Worm (Caenorhabditis elegans) whole organism, L4 larva: ENCODE results near the gene F17E9.4.

ENCODE experiments used
- D1046.2 ChIP-seq: fragments of 200-800 bp; sonication (Bioruptor generic); IDR thresholded peaks from 2 replicates; pipeline ENCODE4 v1.3.6; 2022; ENCODE audit warnings: missing genetic modification characterization, missing compliant biosample characterization
- R02D3.7 ChIP-seq: fragments of 150-350 bp; sonication (generic microtip); optimal IDR thresholded peaks from 3 replicates; lab custom pipeline; 2014; ENCODE audit warnings: missing biosample characterization, missing genetic modification characterization
- T20F7.1 ChIP-seq: fragments of 200-800 bp; sonication (Bioruptor generic); optimal IDR thresholded peaks from 2 replicates; lab custom pipeline; 2018; ENCODE audit warnings: mild to moderate bottlenecking, missing genetic modification characterization, missing compliant biosample characterization
- Y75B8A.6 ChIP-seq: fragments of 200-800 bp; sonication (Bioruptor generic); IDR thresholded peaks from 2 replicates; pipeline ENCODE4 v1.3.6; 2022; ENCODE audit warnings: missing genetic modification reagents, missing genetic modification characterization, missing compliant biosample characterization
- ZK546.5 ChIP-seq, 2 experiments: sonication (generic microtip); optimal IDR thresholded peaks; 2 replicates each; lab custom pipeline; 2017; ENCODE audit warnings: missing biosample characterization in 2 of 2, missing genetic modification characterization in 2 of 2
- aha-1 ChIP-seq: fragments of 150-350 bp; peaks from one replicate; lab custom pipeline; 2014; ENCODE audit warnings: missing biosample characterization, missing genetic modification characterization
- ctbp-1 ChIP-seq: fragments of 200-800 bp; sonication (Bioruptor generic); IDR thresholded peaks from 2 replicates; pipeline ENCODE4 v1.3.6; 2022; ENCODE audit warnings: missing genetic modification reagents, missing genetic modification characterization, missing compliant biosample characterization
- daf-16 ChIP-seq, 3 experiments: sonication (generic microtip); optimal IDR thresholded peaks; 2 replicates each; lab custom pipeline; 2016 to 2017; ENCODE audit warnings: missing genetic modification characterization in 3 of 3, missing genetic modification reagents in 3 of 3, mild to moderate bottlenecking in 2 of 3, missing compliant biosample characterization in 2 of 3, missing biosample characterization in 1 of 3, moderate library complexity in 1 of 3
- daf-8 ChIP-seq: fragments of 200-800 bp; sonication (Bioruptor generic); IDR thresholded peaks from 2 replicates; pipeline ENCODE4 v1.3.6; 2022; ENCODE audit warnings: missing genetic modification characterization, missing compliant biosample characterization
- dmd-6 ChIP-seq: fragments of 200-800 bp; sonication (Bioruptor generic); IDR thresholded peaks from 2 replicates; pipeline ENCODE4 v1.3.6; 2022; ENCODE audit warnings: missing genetic modification reagents, missing genetic modification characterization, missing compliant biosample characterization
- dmd-8 ChIP-seq: fragments of 200-800 bp; sonication (Bioruptor generic); IDR thresholded peaks from 2 replicates; pipeline ENCODE4 v1.3.6; 2022; ENCODE audit warnings: missing genetic modification characterization, missing compliant biosample characterization
- dve-1 ChIP-seq: sonication (generic microtip); optimal IDR thresholded peaks from 2 replicates; lab custom pipeline; 2017; ENCODE audit warnings: antibody characterized with exemption, mild to moderate bottlenecking, missing genetic modification characterization, missing compliant biosample characterization; ENCODE audit not compliant: insufficient read depth
- egl-43 ChIP-seq: fragments of 200-800 bp; sonication (Bioruptor generic); IDR thresholded peaks from 2 replicates; pipeline ENCODE4 v1.3.6; 2022; ENCODE audit warnings: missing genetic modification reagents, missing genetic modification characterization, missing compliant biosample characterization
- gei-8 ChIP-seq: fragments of 200-800 bp; sonication (Bioruptor generic); optimal IDR thresholded peaks from 2 replicates; lab custom pipeline; 2018; ENCODE audit warnings: mild to moderate bottlenecking, missing genetic modification characterization, missing compliant biosample characterization
- hif-1 ChIP-seq, 2 experiments: sonication (generic microtip); optimal IDR thresholded peaks; 2 replicates each; lab custom pipeline; 2016 to 2017; ENCODE audit warnings: missing compliant biosample characterization in 2 of 2, missing genetic modification characterization in 2 of 2, missing genetic modification reagents in 2 of 2, missing genotype in 2 of 2, mild to moderate bottlenecking in 1 of 2
- hmg-1.1 ChIP-seq: fragments of 200-800 bp; sonication (Bioruptor generic); IDR thresholded peaks from 2 replicates; pipeline ENCODE4 v1.3.6; 2022; ENCODE audit warnings: missing genetic modification reagents, missing genetic modification characterization, missing compliant biosample characterization
- lim-7 ChIP-seq: fragments of 200-800 bp; sonication (Bioruptor generic); IDR thresholded peaks from 2 replicates; pipeline ENCODE4 v1.3.6; 2022; ENCODE audit warnings: missing genetic modification characterization, missing compliant biosample characterization
- lin-15B ChIP-seq: fragments of 150-350 bp; sonication (generic microtip); optimal IDR thresholded peaks from 3 replicates; lab custom pipeline; 2014; ENCODE audit warnings: missing biosample characterization, missing genetic modification characterization
- mxl-3 ChIP-seq: fragments of 200-800 bp; sonication (Bioruptor generic); optimal IDR thresholded peaks from 2 replicates; lab custom pipeline; 2018; ENCODE audit warnings: mild to moderate bottlenecking, missing genetic modification characterization, missing compliant biosample characterization
- nhr-102 ChIP-seq: sonication (generic microtip); optimal IDR thresholded peaks from 2 replicates; lab custom pipeline; 2016; ENCODE audit warnings: mild to moderate bottlenecking, missing genetic modification characterization, moderate library complexity, missing compliant biosample characterization
- nhr-11 ChIP-seq: fragments of 150-350 bp; optimal IDR thresholded peaks from 2 replicates; lab custom pipeline; 2014; ENCODE audit warnings: missing biosample characterization, missing genetic modification characterization
- nhr-237 ChIP-seq: sonication (generic microtip); optimal IDR thresholded peaks from 2 replicates; lab custom pipeline; 2017; ENCODE audit warnings: missing biosample characterization, missing genetic modification characterization
- nhr-28 ChIP-seq: fragments of 150-350 bp; optimal IDR thresholded peaks from 2 replicates; lab custom pipeline; 2014; ENCODE audit warnings: missing biosample characterization, missing genetic modification characterization
- nhr-48 ChIP-seq: sonication (generic microtip); optimal IDR thresholded peaks from 2 replicates; lab custom pipeline; 2016; ENCODE audit warnings: mild to moderate bottlenecking, missing genetic modification characterization, missing compliant biosample characterization
- nhr-77 ChIP-seq: fragments of 150-350 bp; optimal IDR thresholded peaks from 2 replicates; lab custom pipeline; 2014; ENCODE audit warnings: missing biosample characterization, missing genetic modification characterization
- php-3 ChIP-seq: fragments of 200-800 bp; sonication (Bioruptor generic); IDR thresholded peaks from 2 replicates; pipeline ENCODE4 v1.3.6; 2022; ENCODE audit warnings: missing genetic modification reagents, missing genetic modification characterization, missing compliant biosample characterization
- pqm-1 ChIP-seq: sonication (generic microtip); optimal IDR thresholded peaks from 2 replicates; lab custom pipeline; 2017; ENCODE audit warnings: missing biosample characterization, missing genetic modification characterization
- rbr-2 ChIP-seq: sonication (generic microtip); optimal IDR thresholded peaks from 2 replicates; lab custom pipeline; 2016; ENCODE audit warnings: missing genotype, missing genetic modification characterization, missing compliant biosample characterization
- saeg-2 ChIP-seq: fragments of 200-800 bp; sonication (Bioruptor generic); IDR thresholded peaks from 2 replicates; pipeline ENCODE4 v1.3.6; 2022; ENCODE audit warnings: missing genetic modification reagents, missing genetic modification characterization, missing compliant biosample characterization
- snpc-4 ChIP-seq: fragments of 150-350 bp; optimal IDR thresholded peaks from 2 replicates; lab custom pipeline; 2014; ENCODE audit warnings: missing biosample characterization, missing genetic modification characterization
- tra-1 ChIP-seq: fragments of 200-800 bp; sonication (Bioruptor generic); IDR thresholded peaks from 2 replicates; pipeline ENCODE4 v1.3.6; 2022; ENCODE audit warnings: missing genetic modification reagents, missing genetic modification characterization, missing compliant biosample characterization
- unc-62 ChIP-seq, 3 experiments: fragments of 150-350 bp in 1 of 3; sonication (generic microtip); optimal IDR thresholded peaks in 2 of 3; peaks in 1 of 3; 1 replicate in 1 of 3; 2 replicates in 2 of 3; lab custom pipeline; 2014 to 2017; ENCODE audit warnings: missing biosample characterization in 3 of 3, missing genetic modification characterization in 3 of 3, missing genetic modification reagents in 3 of 3, missing genotype in 1 of 3
- vab-7 ChIP-seq: fragments of 200-800 bp; sonication (Bioruptor generic); IDR thresholded peaks from 2 replicates; pipeline ENCODE4 v1.3.6; 2022; ENCODE audit warnings: missing genetic modification reagents, missing genetic modification characterization, missing compliant biosample characterization
- zfp-2 ChIP-seq: sonication (generic microtip); optimal IDR thresholded peaks from 2 replicates; lab custom pipeline; 2016; ENCODE audit warnings: mild to moderate bottlenecking, missing genetic modification characterization, missing compliant biosample characterization

F17E9.4 gene

ce11 chrIV:8379278-8379677 is 31.1 kb downstream of the F17E9.4 start, which contains the start of gene nap-1 (continued):
- no peak for TF ChIP-seq daf-8 (GFP tag; lab: Robert Waterston, UW)
- TF ChIP-seq D1046.2 = no peak
- no peak for TF ChIP-seq ZK546.5 (tag; optimal IDR thresholded peaks at IDR 0.05; lab: Kevin White, UChicago)
- no peak for TF ChIP-seq php-3 (GFP tag; lab: Robert Waterston, UW)
- no peak for TF ChIP-seq vab-7 (GFP tag; lab: Robert Waterston, UW)
- TF ChIP-seq lim-7 (GFP tag; lab: Robert Waterston, UW) = no peak
- no peak for TF ChIP-seq egl-43

DNA sequence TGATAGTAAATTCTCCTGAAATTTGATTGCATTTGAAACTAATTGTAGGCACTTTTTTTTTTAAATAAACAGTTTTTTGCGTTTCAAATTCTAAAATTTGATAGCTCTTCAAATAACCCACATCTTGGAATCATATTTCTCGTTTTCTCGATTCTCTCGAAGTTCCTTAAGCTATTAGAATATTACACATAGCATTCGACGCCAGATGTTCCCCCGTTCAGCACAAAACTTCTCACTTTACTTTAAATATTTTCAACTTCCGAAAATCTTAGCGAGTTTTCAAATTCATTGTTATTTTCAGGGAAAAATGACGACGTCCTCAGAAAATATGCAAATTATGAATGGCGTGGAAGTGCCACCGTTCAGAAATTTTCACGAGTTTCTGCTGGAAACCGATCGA is 31.5 kb downstream of the F17E9.4 start, which contains the start of gene praf-3:
Gene praf-3, plus strand, starts transcription at position 301 of the 400 bp plus-strand sequence.
- no peak for TF ChIP-seq saeg-2
- no peak for TF ChIP-seq hmg-1.1 (GFP tag; lab: Robert Waterston, UW)
- no peak for TF ChIP-seq nhr-237 (tag; lab: Kevin White, UChicago)
- TF ChIP-seq hif-1 (tag; optimal IDR thresholded peaks at IDR 0.05; lab: Kevin White, UChicago) = no peak
- no peak for TF ChIP-seq dmd-8 (GFP tag; lab: Robert Waterston, UW)
- no peak for TF ChIP-seq rbr-2 (tag; lab: Kevin White, UChicago)
- no peak for TF ChIP-seq nhr-11 (tag; lab: Kevin White, UChicago)

- TF ChIP-seq R02D3.7 (tag; lab: Kevin White, UChicago) (no peak), dmd-6 (GFP tag; lab: Robert Waterston, UW) (peak; percentile 94), nhr-102 (tag; lab: Kevin White, UChicago) (peak; percentile 11), snpc-4 (tag; lab: Kevin White, UChicago) (no peak), aha-1 (tag; lab: Kevin White, UChicago) (peak; percentile 9), nhr-28 (tag; lab: Kevin White, UChicago) (peak; percentile 73), nhr-48 (tag; lab: Kevin White, UChicago) (peak; percentile 21), php-3 (GFP tag; lab: Robert Waterston, UW) (peak; percentile 89), gei-8 (GFP tag; lab: Kevin White, UChicago) (no peak), Y75B8A.6 (no peak), T20F7.1 (GFP tag; lab: Kevin White, UChicago) (peak; percentile 33), pqm-1 (tag; lab: Kevin White, UChicago) (peak; percentile 92), unc-62 (GFP tag; optimal IDR thresholded peaks at IDR 0.05 in 1 of 2; lab: Kevin White, UChicago) (peak; percentile 47 to 93), unc-62 (tag; optimal IDR thresholded peaks at IDR 0.05; lab: Kevin White, UChicago) (no peak), nhr-77 (peak; percentile 41), dve-1 (tag; lab: Kevin White, UChicago) (peak; percentile 77), daf-16 (GFP tag; optimal IDR thresholded peaks at IDR 0.05; lab: Kevin White, UChicago) (peak in 1 of 2 experiments; percentile 47), daf-16 (tag; optimal IDR thresholded peaks at IDR 0.05; lab: Kevin White, UChicago) (peak; percentile 81), tra-1 (GFP tag; lab: Robert Waterston, UW) (peak; percentile 79; the same call in 1 of the 2 replicates), mxl-3 (GFP tag; lab: Kevin White, UChicago) (peak; percentile 21), ctbp-1 (no peak), zfp-2 (tag; lab: Kevin White, UChicago) (no peak)
- TF ChIP-seq, all 104 proteins: peak for 14
Measured at ce11 chrIV:8380266-8380850, 32.2 kb downstream of the F17E9.4 start.

DNA sequence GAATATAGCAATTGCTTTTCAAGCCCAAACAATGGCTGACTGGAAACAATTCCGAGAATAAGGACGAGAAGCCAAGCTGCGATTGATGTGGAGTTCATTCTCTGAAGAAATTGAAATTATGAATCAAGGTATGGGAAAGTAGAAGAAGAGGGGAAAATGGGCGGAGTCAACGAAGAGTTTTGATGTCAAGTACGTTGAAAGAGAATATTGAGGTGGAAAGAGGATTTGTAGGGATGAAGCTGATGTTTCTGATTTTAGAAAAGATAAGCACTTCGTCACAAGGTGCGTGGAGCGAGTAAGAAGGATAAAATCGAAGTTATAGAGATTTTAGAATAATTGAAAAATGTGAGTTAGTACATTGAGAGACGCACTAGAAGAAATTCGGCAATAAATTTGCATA is 34.5 kb downstream of the F17E9.4 start, which contains the start of gene D2096.9:
Gene D2096.9, minus strand, starts transcription at position 101 of the 400 bp plus-strand sequence.
- TF ChIP-seq unc-62 (GFP tag; optimal IDR thresholded peaks at IDR 0.05 in 1 of 2; lab: Kevin White, UChicago) = peak in 1 of 2 experiments; percentile 52
- no peak for TF ChIP-seq unc-62 (tag; optimal IDR thresholded peaks at IDR 0.05; lab: Kevin White, UChicago)
- TF ChIP-seq lin-15B (tag; lab: Kevin White, UChicago) = no peak
